Worm (Caenorhabditis elegans): ENCODE data around the gene svh-11.

ce11 chrV:2249310-2249709, 42.4 kb downstream of the svh-11 start, which contains the start of gene cyp-33C6:
- TF ChIP-seq W03F9.2 (tag; optimal IDR thresholded peaks at IDR 0.05) (no peak), him-1 (tag; optimal IDR thresholded peaks at IDR 0.05) (no peak), dao-5 (tag; optimal IDR thresholded peaks at IDR 0.05) (no peak)
